Fruit fly (Drosophila melanogaster): ENCODE data around the gene CG32987.

DNA sequence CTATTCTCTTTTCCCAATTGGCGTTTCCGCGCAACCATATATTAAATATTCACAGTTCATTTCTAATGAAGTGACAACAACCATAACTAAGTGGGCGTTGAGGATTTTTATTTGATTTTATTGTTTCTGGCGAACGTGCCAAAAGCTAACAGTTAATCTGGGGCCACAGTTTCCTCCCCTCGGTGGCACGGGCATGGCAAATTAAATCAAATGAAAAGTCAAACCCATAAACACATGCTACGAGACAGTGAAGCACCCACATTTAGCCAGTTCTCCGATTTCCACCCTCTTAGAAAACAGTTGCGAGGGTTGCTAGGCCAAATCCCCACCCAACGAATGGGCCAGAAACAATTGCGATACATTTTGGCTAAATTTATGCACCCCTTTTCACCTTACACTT is 20.5 kb downstream of the CG32987 start:
- TF ChIP-seq insv (optimal IDR thresholded peaks at IDR 0.05) (no peak), h (optimal IDR thresholded peaks at IDR 0.05) (no peak), psq (optimal IDR thresholded peaks at IDR 0.05) (no peak), ttk (optimal IDR thresholded peaks at IDR 0.05) (no peak), Myc (optimal IDR thresholded peaks at IDR 0.05) (no peak), Sin3A (optimal IDR thresholded peaks at IDR 0.05) (no peak)

All from Kc167 (cell line).